Worm (Caenorhabditis elegans) whole organism, young adult: ENCODE data around the gene nhr-99.

Experiments
- B0035.1 ChIP-seq: sonication (generic microtip); optimal IDR thresholded peaks from 2 replicates; lab custom pipeline; 2016; ENCODE audit warnings: missing genetic modification characterization, mild to moderate bottlenecking, missing compliant biosample characterization, missing genotype, missing genetic modification reagents
- B0261.1 ChIP-seq: sonication (generic microtip); optimal IDR thresholded peaks from 2 replicates; lab custom pipeline; 2016; ENCODE audit warnings: mild to moderate bottlenecking, missing genetic modification characterization, moderate library complexity, missing compliant biosample characterization
- B0336.3 ChIP-seq: fragments of 200-800 bp; sonication (Bioruptor generic); IDR thresholded peaks from 2 replicates; pipeline ENCODE4 v1.3.6; 2022; ENCODE audit warnings: missing genetic modification characterization, missing compliant biosample characterization
- C06A6.2 ChIP-seq: fragments of 200-800 bp; sonication (Bioruptor generic); conservative IDR thresholded peaks from 2 replicates; pipeline ENCODE4 v1.3.6; 2022; ENCODE audit warnings: missing genetic modification characterization, missing compliant biosample characterization
- D2030.7 ChIP-seq: fragments of 200-800 bp; sonication (Bioruptor generic); IDR thresholded peaks from 2 replicates; pipeline ENCODE4 v1.3.6; 2022; ENCODE audit warnings: missing genetic modification reagents, missing genetic modification characterization, missing compliant biosample characterization
- F22D6.2 ChIP-seq: sonication (generic microtip); optimal IDR thresholded peaks from 2 replicates; lab custom pipeline; 2016; ENCODE audit warnings: mild to moderate bottlenecking, missing genetic modification characterization, missing compliant biosample characterization
- F23B12.7 ChIP-seq: sonication (generic microtip); optimal IDR thresholded peaks from 2 replicates; lab custom pipeline; 2017; ENCODE audit warnings: missing genetic modification characterization, mild to moderate bottlenecking, missing compliant biosample characterization, antibody characterized with exemption, moderate library complexity; ENCODE audit not compliant: insufficient read depth
- F33H1.4 ChIP-seq: fragments of 200-800 bp; sonication (Bioruptor generic); IDR thresholded peaks from 2 replicates; pipeline ENCODE4 v1.3.6; 2022; ENCODE audit warnings: missing genetic modification reagents, missing genetic modification characterization, missing compliant biosample characterization
- F57A8.1 ChIP-seq: fragments of 200-800 bp; sonication (Bioruptor generic); optimal IDR thresholded peaks from 2 replicates; lab custom pipeline; 2018; ENCODE audit warnings: mild to moderate bottlenecking, missing genetic modification characterization, moderate library complexity, missing compliant biosample characterization
- K11D2.4 ChIP-seq: fragments of 200-800 bp; sonication (Bioruptor generic); IDR thresholded peaks from 2 replicates; pipeline ENCODE4 v1.3.6; 2022; ENCODE audit warnings: missing genetic modification reagents, missing genetic modification characterization, missing compliant biosample characterization
- Y67H2A.10 ChIP-seq: fragments of 200-800 bp; sonication (Bioruptor generic); conservative IDR thresholded peaks from 2 replicates; pipeline ENCODE4 v1.3.6; 2022; ENCODE audit warnings: missing genetic modification reagents, missing genetic modification characterization, missing compliant biosample characterization
- akir-1 ChIP-seq: fragments of 200-800 bp; sonication (Bioruptor generic); optimal IDR thresholded peaks from 2 replicates; lab custom pipeline; 2018; ENCODE audit warnings: mild to moderate bottlenecking, missing genetic modification characterization, moderate library complexity, missing compliant biosample characterization
- atf-7 ChIP-seq: sonication (generic microtip); optimal IDR thresholded peaks from 2 replicates; lab custom pipeline; 2017; ENCODE audit warnings: mild to moderate bottlenecking, missing genetic modification characterization, missing compliant biosample characterization
- cebp-1 ChIP-seq, 2 experiments: fragments of 200-800 bp in 1 of 2; sonication (Bioruptor generic) in 1 of 2; sonication (generic microtip) in 1 of 2; IDR thresholded peaks in 1 of 2; optimal IDR thresholded peaks in 1 of 2; 2 replicates each; pipeline versions ENCODE4 v1.3.6 to Lab custom; 2017 to 2022; ENCODE audit warnings: missing compliant biosample characterization in 2 of 2, missing genetic modification characterization in 2 of 2, mild to moderate bottlenecking in 1 of 2, missing genetic modification reagents in 1 of 2, moderate library complexity in 1 of 2
- cebp-2 ChIP-seq: fragments of 200-800 bp; sonication (Bioruptor generic); IDR thresholded peaks from 2 replicates; pipeline ENCODE4 v1.3.6; 2022; ENCODE audit warnings: missing genetic modification characterization, missing compliant biosample characterization
- ceh-58 ChIP-seq: fragments of 200-800 bp; sonication (Bioruptor generic); IDR thresholded peaks from 2 replicates; pipeline ENCODE4 v1.3.6; 2022; ENCODE audit warnings: missing genetic modification characterization, missing compliant biosample characterization
- die-1 ChIP-seq: sonication (generic microtip); optimal IDR thresholded peaks from 2 replicates; lab custom pipeline; 2016; ENCODE audit warnings: missing genotype, mild to moderate bottlenecking, missing genetic modification characterization, missing compliant biosample characterization
- egl-44 ChIP-seq: fragments of 200-800 bp; sonication (Bioruptor generic); IDR thresholded peaks from 2 replicates; pipeline ENCODE4 v1.3.6; 2022; ENCODE audit warnings: missing genetic modification reagents, missing genetic modification characterization, missing compliant biosample characterization
- him-1 ChIP-seq: sonication (generic microtip); optimal IDR thresholded peaks from 2 replicates; lab custom pipeline; 2016; ENCODE audit warnings: missing genotype, missing genetic modification reagents, missing genetic modification characterization, missing compliant biosample characterization
- hlh-12 ChIP-seq: sonication (generic microtip); optimal IDR thresholded peaks from 2 replicates; lab custom pipeline; 2016; ENCODE audit warnings: missing genetic modification characterization, missing compliant biosample characterization
- hmg-20 ChIP-seq: fragments of 200-800 bp; sonication (Bioruptor generic); IDR thresholded peaks from 2 replicates; pipeline ENCODE4 v1.3.6; 2022; ENCODE audit warnings: missing genetic modification reagents, missing genetic modification characterization, missing compliant biosample characterization
- lag-1 ChIP-seq: fragments of 200-800 bp; sonication (Bioruptor generic); IDR thresholded peaks from 2 replicates; pipeline ENCODE4 v1.3.6; 2022; ENCODE audit warnings: missing genetic modification reagents, missing genetic modification characterization, missing compliant biosample characterization
- let-526 ChIP-seq: fragments of 200-800 bp; sonication (Bioruptor generic); IDR thresholded peaks from 2 replicates; pipeline ENCODE4 v1.3.6; 2022; ENCODE audit warnings: missing genetic modification reagents, missing genetic modification characterization, missing compliant biosample characterization
- madf-10 ChIP-seq: sonication (generic microtip); optimal IDR thresholded peaks from 2 replicates; lab custom pipeline; 2016; ENCODE audit warnings: mild to moderate bottlenecking, missing genetic modification characterization, missing compliant biosample characterization
- madf-3 ChIP-seq: fragments of 200-800 bp; sonication (Bioruptor generic); IDR thresholded peaks from 2 replicates; pipeline ENCODE4 v1.3.6; 2022; ENCODE audit warnings: missing genetic modification reagents, missing genetic modification characterization, missing compliant biosample characterization
- mcd-1 ChIP-seq: fragments of 200-800 bp; sonication (Bioruptor generic); IDR thresholded peaks from 2 replicates; pipeline ENCODE4 v1.3.6; 2022; ENCODE audit warnings: missing genetic modification reagents, missing genetic modification characterization, missing compliant biosample characterization
- mel-28 ChIP-seq: sonication (generic microtip); optimal IDR thresholded peaks from 2 replicates; lab custom pipeline; 2016; ENCODE audit warnings: borderline replicate concordance, mild to moderate bottlenecking, missing genetic modification characterization, missing compliant biosample characterization
- mes-4 ChIP-seq: sonication (generic microtip); optimal IDR thresholded peaks from 2 replicates; lab custom pipeline; 2016; ENCODE audit warnings: missing genotype, missing genetic modification characterization, missing compliant biosample characterization
- nfya-2 ChIP-seq: fragments of 200-800 bp; sonication (Bioruptor generic); IDR thresholded peaks from 2 replicates; pipeline ENCODE4 v1.3.6; 2022; ENCODE audit warnings: missing genetic modification reagents, missing genetic modification characterization, missing compliant biosample characterization
- nhr-80 ChIP-seq: sonication (generic microtip); optimal IDR thresholded peaks from 2 replicates; lab custom pipeline; 2016; ENCODE audit warnings: missing genetic modification characterization, missing compliant biosample characterization
- nhr-90 ChIP-seq: sonication (generic microtip); optimal IDR thresholded peaks from 2 replicates; lab custom pipeline; 2016; ENCODE audit warnings: missing genotype, mild to moderate bottlenecking, missing genetic modification characterization, missing compliant biosample characterization
- sdz-38 ChIP-seq: sonication (generic microtip); optimal IDR thresholded peaks from 2 replicates; lab custom pipeline; 2016; ENCODE audit warnings: missing genotype, missing genetic modification characterization, missing compliant biosample characterization
- tbx-9 ChIP-seq: sonication (generic microtip); optimal IDR thresholded peaks from 2 replicates; lab custom pipeline; 2016; ENCODE audit warnings: borderline replicate concordance, missing genetic modification characterization, inconsistent platforms, missing compliant biosample characterization
- tlf-1 ChIP-seq: fragments of 200-800 bp; sonication (Bioruptor generic); optimal IDR thresholded peaks from 2 replicates; lab custom pipeline; 2018; ENCODE audit warnings: mild to moderate bottlenecking, missing genetic modification characterization, missing compliant biosample characterization
- ztf-18 ChIP-seq: sonication (generic microtip); optimal IDR thresholded peaks from 2 replicates; lab custom pipeline; 2016; ENCODE audit warnings: missing genotype, mild to moderate bottlenecking, missing genetic modification characterization, missing compliant biosample characterization
- ztf-28 ChIP-seq: fragments of 200-800 bp; sonication (Bioruptor generic); IDR thresholded peaks from 2 replicates; pipeline ENCODE4 v1.3.6; 2022; ENCODE audit warnings: missing genetic modification reagents, missing genetic modification characterization, missing compliant biosample characterization

nhr-99 gene

DNA sequence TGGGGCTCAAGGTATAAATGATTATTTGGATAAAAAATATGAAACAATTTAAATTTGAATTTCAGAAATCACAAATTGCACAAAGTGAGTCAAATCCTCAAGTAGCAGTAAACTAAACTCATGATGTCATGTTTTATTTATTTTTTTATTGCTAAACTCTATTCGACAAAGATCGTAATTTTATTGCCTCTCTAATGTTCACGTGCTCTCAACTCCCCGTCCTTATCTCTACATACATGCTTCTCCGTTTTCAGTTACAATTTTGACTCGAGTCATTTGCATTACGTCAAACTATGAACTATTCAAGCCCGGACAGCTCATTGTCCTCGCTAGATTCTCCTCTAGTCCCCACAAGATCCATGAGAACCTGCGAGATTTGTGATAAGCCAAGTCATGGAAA is at the start of gene nhr-99:
nhr-99 (plus strand) TSS at position 263 of the 400 bp plus-strand sequence.
- TF ChIP-seq B0035.1 (tag; lab: Kevin White, UChicago) (no peak), ztf-18 (tag; lab: Kevin White, UChicago) (no peak), K11D2.4 (GFP tag; lab: Robert Waterston, UW) (no peak), nfya-2 (no peak), cebp-2 (GFP tag; lab: Robert Waterston, UW) (no peak), mcd-1 (GFP tag; lab: Robert Waterston, UW) (no peak), madf-3 (GFP tag; lab: Robert Waterston, UW) (no peak), akir-1 (GFP tag; lab: Kevin White, UChicago) (no peak), atf-7 (tag; lab: Kevin White, UChicago) (peak; percentile 46), nhr-80 (tag; lab: Kevin White, UChicago) (peak; percentile 59), ztf-28 (GFP tag; lab: Robert Waterston, UW) (no peak), cebp-1 (GFP tag; IDR thresholded peaks at IDR 0.05; lab: Robert Waterston, UW) (no peak), cebp-1 (tag; optimal IDR thresholded peaks at IDR 0.05; lab: Kevin White, UChicago) (no peak), F57A8.1 (GFP tag; lab: Kevin White, UChicago) (no peak)

ce11 chrV:428844-429243 is 45.7 kb upstream of the nhr-99 start, which contains the start of gene B0554.4:
B0554.4 (plus strand) TSS chrV:429144.
- TF ChIP-seq B0336.3 (GFP tag; lab: Robert Waterston, UW) = no peak
- no peak for TF ChIP-seq tbx-9 (tag; lab: Kevin White, UChicago)
- TF ChIP-seq B0261.1 (tag; lab: Kevin White, UChicago) = no peak
- no peak for TF ChIP-seq madf-10 (tag; lab: Kevin White, UChicago)
- no peak for TF ChIP-seq F33H1.4 (GFP tag; lab: Robert Waterston, UW)
- no peak for TF ChIP-seq tlf-1 (GFP tag; lab: Kevin White, UChicago)
- TF ChIP-seq hmg-20 (GFP tag; lab: Robert Waterston, UW) = no peak

DNA sequence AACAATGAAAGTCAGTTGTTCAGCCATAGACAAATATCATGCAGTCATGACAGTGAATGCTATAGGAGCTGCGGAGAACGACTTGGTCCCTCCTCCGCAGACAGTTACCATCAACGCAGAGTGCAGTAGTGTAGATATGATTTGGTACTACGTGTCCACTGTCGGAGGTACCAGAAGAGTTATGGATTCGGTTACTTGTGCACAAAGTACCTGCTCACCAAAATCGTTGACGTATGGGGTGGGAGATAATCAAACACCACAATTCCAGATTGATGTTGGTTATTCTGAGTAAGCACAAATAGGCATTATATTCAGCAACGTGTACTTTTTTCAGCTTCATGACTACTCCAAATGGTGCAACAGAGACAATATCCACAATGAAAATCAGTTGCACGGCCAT is 41.6 kb upstream of the nhr-99 start:
- TF ChIP-seq him-1 (no peak), nhr-90 (no peak), let-526 (no peak), nhr-80 (tag; lab: Kevin White, UChicago) (no peak), ceh-58 (GFP tag; lab: Robert Waterston, UW) (no peak), tbx-9 (tag; lab: Kevin White, UChicago) (no peak), die-1 (tag; lab: Kevin White, UChicago) (no peak), D2030.7 (no peak), F22D6.2 (tag; lab: Kevin White, UChicago) (no peak), F23B12.7 (no peak), C06A6.2 (GFP tag; lab: Robert Waterston, UW) (no peak), Y67H2A.10 (no peak), hlh-12 (tag; lab: Kevin White, UChicago) (no peak), sdz-38 (tag; lab: Kevin White, UChicago) (no peak), F33H1.4 (GFP tag; lab: Robert Waterston, UW) (no peak)
- TF ChIP-seq, all 124 proteins: peak for 0

ce11 chrV:433898-434297 is 40.7 kb upstream of the nhr-99 start, which contains the start of gene B0554.2:
B0554.2 (plus strand) TSS chrV:434198.
- TF ChIP-seq mel-28 = no peak
- no peak for TF ChIP-seq egl-44
- no peak for TF ChIP-seq lag-1 (GFP tag; lab: Robert Waterston, UW)
- TF ChIP-seq B0336.3 (GFP tag; lab: Robert Waterston, UW) = no peak
- no peak for TF ChIP-seq tlf-1 (GFP tag; lab: Kevin White, UChicago)
- TF ChIP-seq mes-4 (tag; lab: Kevin White, UChicago) = no peak
- TF ChIP-seq, all 124 proteins: peak for 0
